Worm (Caenorhabditis elegans) whole organism, mixed stage, embryonic: ENCODE data around the gene sru-19.

Source experiments
- ces-1 ChIP-seq: fragments of 150-350 bp; optimal IDR thresholded peaks from 2 replicates; lab custom pipeline; 2014; ENCODE audit warnings: missing biosample characterization, missing genetic modification reagents, missing genetic modification characterization
- drap-1 ChIP-seq: fragments of 200-800 bp; sonication (Bioruptor generic); optimal IDR thresholded peaks from 3 replicates; lab custom pipeline; 2018; ENCODE audit warnings: mild to moderate bottlenecking, missing genetic modification characterization, missing compliant biosample characterization
- elt-1 ChIP-seq: sonication (generic microtip); optimal IDR thresholded peaks from 2 replicates; lab custom pipeline; 2017; ENCODE audit warnings: missing genetic modification characterization, mild to moderate bottlenecking, missing compliant biosample characterization, antibody characterized with exemption, moderate library complexity, borderline replicate concordance; ENCODE audit not compliant: insufficient read depth
- hlh-1 ChIP-seq: fragments of 150-350 bp; optimal IDR thresholded peaks from 2 replicates; lab custom pipeline; 2014; ENCODE audit warnings: missing biosample characterization, missing genetic modification reagents, missing genetic modification characterization
- lsy-2 ChIP-seq: fragments of 150-350 bp; optimal IDR thresholded peaks from 2 replicates; lab custom pipeline; 2014; ENCODE audit warnings: missing biosample characterization, missing genetic modification characterization
- mab-5 ChIP-seq: fragments of 150-350 bp; optimal IDR thresholded peaks from 2 replicates; lab custom pipeline; 2014; ENCODE audit warnings: missing biosample characterization, missing genetic modification characterization
- mls-2 ChIP-seq: sonication (generic microtip); optimal IDR thresholded peaks from 2 replicates; lab custom pipeline; 2016; ENCODE audit warnings: mild to moderate bottlenecking, missing genetic modification characterization, moderate library complexity, missing compliant biosample characterization
- nhr-237 ChIP-seq: fragments of 150-350 bp; optimal IDR thresholded peaks from 2 replicates; lab custom pipeline; 2014; ENCODE audit warnings: missing biosample characterization, missing genetic modification characterization
- nhr-76 ChIP-seq: sonication (generic microtip); optimal IDR thresholded peaks from 2 replicates; lab custom pipeline; 2017; ENCODE audit warnings: missing biosample characterization, missing genetic modification characterization
- pha-4 ChIP-seq: fragments of 150-350 bp; optimal IDR thresholded peaks from 2 replicates; lab custom pipeline; 2018; ENCODE audit warnings: missing biosample characterization, missing genetic modification reagents, missing genetic modification characterization
- snpc-4 ChIP-seq: fragments of 150-350 bp; optimal IDR thresholded peaks from 2 replicates; lab custom pipeline; 2014; ENCODE audit warnings: missing biosample characterization, missing genetic modification characterization
- unc-62 ChIP-seq: fragments of 150-350 bp; optimal IDR thresholded peaks from 2 replicates; lab custom pipeline; 2014; ENCODE audit warnings: missing biosample characterization, missing genetic modification reagents, missing genetic modification characterization
- ztf-11 ChIP-seq: fragments of 150-350 bp; optimal IDR thresholded peaks from 2 replicates; lab custom pipeline; 2014; ENCODE audit warnings: missing biosample characterization, missing genetic modification characterization

DNA sequence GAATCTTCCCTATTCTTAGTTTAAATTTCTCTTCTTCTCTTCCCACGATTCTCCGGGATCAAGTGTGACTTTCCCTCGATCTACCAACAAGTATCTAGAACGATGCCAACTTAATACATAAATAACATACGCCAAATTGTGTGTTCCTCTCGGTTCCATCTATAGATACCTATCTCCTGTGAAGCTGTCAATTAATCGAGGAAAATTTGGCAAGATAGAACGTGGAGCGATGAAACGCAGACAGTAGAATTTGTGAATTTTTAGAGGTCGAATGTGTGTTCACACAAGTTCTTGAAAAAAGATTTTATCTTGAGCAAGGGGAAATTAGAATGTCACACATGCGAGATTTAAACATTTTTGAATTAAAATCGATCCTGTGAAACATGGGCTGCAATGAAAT lies 33.1 kb downstream of the sru-19 start:
- TF ChIP-seq nhr-237 (tag; lab: Kevin White, UChicago) = no peak
- TF ChIP-seq elt-1 (tag; lab: Kevin White, UChicago) = no peak
- TF ChIP-seq nhr-76 (tag; lab: Kevin White, UChicago) = no peak
- no peak for TF ChIP-seq mab-5
- TF ChIP-seq ztf-11 (tag; lab: Kevin White, UChicago) = no peak
- TF ChIP-seq unc-62 (GFP tag; lab: Kevin White, UChicago) = no peak
- TF ChIP-seq ces-1 (GFP tag; lab: Kevin White, UChicago) = no peak
- TF ChIP-seq mls-2 (tag; lab: Kevin White, UChicago) = no peak
- TF ChIP-seq snpc-4 (tag; lab: Kevin White, UChicago) = no peak
- no peak for TF ChIP-seq drap-1 (GFP tag; lab: Kevin White, UChicago)
- TF ChIP-seq lsy-2 (tag; lab: Kevin White, UChicago) = no peak
- TF ChIP-seq pha-4 (tag; lab: Kevin White, UChicago) = no peak
- TF ChIP-seq hlh-1 (tag; lab: Kevin White, UChicago) = no peak
